Fruit fly (Drosophila melanogaster) Kc167 (cell line): Measurements from ENCODE around the gene CG15019.

Source experiments
- insv ChIP-seq: fragments of >200 bp; optimal IDR thresholded peaks from 3 replicates; lab custom pipeline; 2018; ENCODE audit warnings: missing external identifiers
- psq ChIP-seq: fragments of >200 bp; optimal IDR thresholded peaks from 2 replicates; lab custom pipeline; 2017; ENCODE audit warnings: missing external identifiers
- ttk ChIP-seq: sonication (Bioruptor generic); optimal IDR thresholded peaks from 2 replicates; lab custom pipeline; 2017; ENCODE audit warnings: missing external identifiers

- TF ChIP-seq psq (lab: Kevin White, UChicago) (no peak), insv (no peak), ttk (lab: Kevin White, UChicago) (no peak)
Observed at dm6 chr3L:4395501-4396073, 10.3 kb downstream of the CG15019 start.
